Worm (Caenorhabditis elegans) whole organism, L2 larva: ENCODE data around the gene C49C8.5.

Source experiments
- C34F6.9 ChIP-seq: fragments of 150-350 bp; optimal IDR thresholded peaks from 2 replicates; lab custom pipeline; 2014; ENCODE audit warnings: missing biosample characterization, missing genetic modification characterization
- F13H6.1 ChIP-seq: sonication (generic microtip); optimal IDR thresholded peaks from 2 replicates; lab custom pipeline; 2016; ENCODE audit warnings: missing genetic modification characterization, missing compliant biosample characterization
- Y55F3AM.14 ChIP-seq: fragments of 200-800 bp; sonication (Bioruptor generic); optimal IDR thresholded peaks from 2 replicates; lab custom pipeline; 2018; ENCODE audit warnings: mild to moderate bottlenecking, missing genetic modification characterization, missing compliant biosample characterization
- alr-1 ChIP-seq: fragments of 150-350 bp; optimal IDR thresholded peaks from 2 replicates; lab custom pipeline; 2014; ENCODE audit warnings: missing biosample characterization, missing genetic modification characterization
- blmp-1 ChIP-seq: sonication (generic microtip); optimal IDR thresholded peaks from 2 replicates; lab custom pipeline; 2017; ENCODE audit warnings: missing genetic modification characterization, mild to moderate bottlenecking, missing compliant biosample characterization, antibody characterized with exemption, moderate library complexity; ENCODE audit not compliant: insufficient read depth
- crh-2 ChIP-seq: sonication (generic microtip); optimal IDR thresholded peaks from 2 replicates; lab custom pipeline; 2017; ENCODE audit warnings: missing biosample characterization, missing genetic modification characterization
- egl-27 ChIP-seq: sonication (generic microtip); optimal IDR thresholded peaks from 3 replicates; lab custom pipeline; 2017; ENCODE audit warnings: missing biosample characterization, missing genetic modification reagents, missing genetic modification characterization
- elt-1 ChIP-seq: fragments of 150-350 bp; optimal IDR thresholded peaks from 2 replicates; lab custom pipeline; 2014; ENCODE audit warnings: missing biosample characterization, missing genetic modification characterization
- lsy-2 ChIP-seq, 2 experiments: fragments of 150-350 bp in 1 of 2; sonication (generic microtip) in 1 of 2; optimal IDR thresholded peaks; 2 replicates each; lab custom pipeline; 2014 to 2017; ENCODE audit warnings: missing biosample characterization in 2 of 2, missing genetic modification characterization in 2 of 2
- mab-5 ChIP-seq: fragments of 150-350 bp; optimal IDR thresholded peaks from 2 replicates; lab custom pipeline; 2014; ENCODE audit warnings: missing biosample characterization, missing genetic modification characterization
- nhr-129 ChIP-seq: fragments of 150-350 bp; optimal IDR thresholded peaks from 2 replicates; lab custom pipeline; 2014; ENCODE audit warnings: missing biosample characterization, missing genetic modification characterization
- nhr-23 ChIP-seq: fragments of 150-350 bp; optimal IDR thresholded peaks from 2 replicates; lab custom pipeline; 2014; ENCODE audit warnings: missing biosample characterization, missing genetic modification reagents, missing genetic modification characterization
- nhr-6 ChIP-seq: fragments of 150-350 bp; optimal IDR thresholded peaks from 2 replicates; lab custom pipeline; 2014; ENCODE audit warnings: missing biosample characterization, missing genetic modification characterization
- skn-1 ChIP-seq: sonication (generic microtip); optimal IDR thresholded peaks from 2 replicates; lab custom pipeline; 2017; ENCODE audit warnings: missing biosample characterization, missing genetic modification characterization
- sma-3 ChIP-seq: sonication (generic microtip); optimal IDR thresholded peaks from 2 replicates; lab custom pipeline; 2016; ENCODE audit warnings: missing genetic modification reagents, missing genetic modification characterization, missing compliant biosample characterization
- sma-9 ChIP-seq, 2 experiments: fragments of 150-350 bp in 1 of 2; sonication (generic microtip) in 1 of 2; optimal IDR thresholded peaks; 2 replicates each; lab custom pipeline; 2014 to 2016; ENCODE audit warnings: missing genetic modification characterization in 2 of 2, mild to moderate bottlenecking in 1 of 2, missing biosample characterization in 1 of 2, missing compliant biosample characterization in 1 of 2, missing genetic modification reagents in 1 of 2, moderate library complexity in 1 of 2
- unc-55 ChIP-seq: fragments of 150-350 bp; sonication (generic microtip); optimal IDR thresholded peaks from 3 replicates; lab custom pipeline; 2014; ENCODE audit warnings: missing biosample characterization, missing genetic modification reagents, missing genetic modification characterization
- ztf-4 ChIP-seq: fragments of 150-350 bp; optimal IDR thresholded peaks from 2 replicates; lab custom pipeline; 2014; ENCODE audit warnings: missing biosample characterization, missing genetic modification characterization

C49C8.5 gene

ce11 chrIV:8608204-8608603 is 45.3 kb downstream of the C49C8.5 start:
- TF ChIP-seq mab-5 (tag; lab: Kevin White, UChicago) (peak; percentile 17), C34F6.9 (tag; lab: Kevin White, UChicago) (no peak), ztf-4 (tag; lab: Kevin White, UChicago) (no peak), unc-55 (GFP tag; lab: Kevin White, UChicago) (peak; percentile 68)

DNA sequence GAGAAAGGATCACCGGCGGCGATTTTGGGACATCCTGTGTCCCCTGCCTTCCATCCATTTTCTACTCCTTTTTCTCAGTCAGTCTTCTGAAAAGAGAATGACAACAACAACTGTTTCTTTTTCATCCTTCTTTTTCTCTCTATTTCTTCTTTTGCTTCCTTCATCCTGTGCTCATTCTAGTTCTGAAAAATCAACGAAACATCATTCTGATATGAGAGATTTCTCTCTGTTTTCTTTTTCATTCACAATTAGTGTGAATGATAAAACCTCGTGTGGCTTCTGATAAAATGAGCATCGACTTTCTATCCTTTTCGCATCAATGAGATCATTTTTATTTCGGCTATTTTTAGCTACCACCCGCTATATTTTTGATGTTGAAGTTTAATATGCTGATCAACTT is 48.2 kb downstream of the C49C8.5 start:
- TF ChIP-seq lsy-2 (tag; optimal IDR thresholded peaks at IDR 0.05; lab: Kevin White, UChicago), result peak in 1 of 2 experiments; percentile 49
- TF ChIP-seq sma-9 (GFP tag; optimal IDR thresholded peaks at IDR 0.05; lab: Kevin White, UChicago), result peak; percentile 67
- no peak for TF ChIP-seq sma-9 (tag; optimal IDR thresholded peaks at IDR 0.05; lab: Kevin White, UChicago)
- TF ChIP-seq nhr-129 (tag; lab: Kevin White, UChicago), result peak; percentile 48
- peak; percentile 66 for TF ChIP-seq C34F6.9 (tag; lab: Kevin White, UChicago)
- TF ChIP-seq elt-1 (tag; lab: Kevin White, UChicago), result no peak
- TF ChIP-seq F13H6.1 (tag; lab: Kevin White, UChicago), result peak; percentile 33
- TF ChIP-seq nhr-6 (tag; lab: Kevin White, UChicago), result peak; percentile 13
- TF ChIP-seq alr-1 (tag; lab: Kevin White, UChicago), result no peak
- no peak for TF ChIP-seq nhr-23 (tag; lab: Kevin White, UChicago)
- TF ChIP-seq, all 48 proteins: peak for 6

DNA sequence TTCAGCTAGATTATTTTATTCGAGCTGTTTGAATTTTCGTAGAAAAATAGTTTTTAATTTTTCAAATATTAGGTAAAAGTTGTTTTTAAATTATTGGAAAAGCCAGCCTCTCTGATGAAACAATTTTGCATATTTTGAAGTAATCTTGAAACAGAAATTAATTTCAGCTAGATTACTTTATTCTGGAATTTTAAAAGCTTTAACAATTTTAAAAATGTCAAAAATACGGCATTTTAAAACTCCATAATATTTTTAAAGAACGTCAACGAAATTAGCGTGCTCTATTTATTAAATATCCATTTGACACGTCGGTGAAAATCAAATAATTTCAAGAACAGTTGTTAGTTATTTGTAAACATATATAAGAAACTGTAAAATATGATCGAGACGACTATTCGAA is 50.6 kb downstream of the C49C8.5 start, which contains the start of gene Y59H11AR.10:
Y59H11AR.10 (plus strand) TSS at position 301 of the 400 bp plus-strand sequence.
- TF ChIP-seq crh-2 (tag; lab: Kevin White, UChicago), result no peak
- TF ChIP-seq alr-1 (tag; lab: Kevin White, UChicago), result no peak
- no peak for TF ChIP-seq sma-3 (GFP tag; lab: Kevin White, UChicago)
- TF ChIP-seq blmp-1 (tag; lab: Kevin White, UChicago), result no peak
- TF ChIP-seq mab-5 (tag; lab: Kevin White, UChicago), result no peak
- no peak for TF ChIP-seq skn-1 (tag; lab: Kevin White, UChicago)
- TF ChIP-seq ztf-4 (tag; lab: Kevin White, UChicago), result no peak

DNA sequence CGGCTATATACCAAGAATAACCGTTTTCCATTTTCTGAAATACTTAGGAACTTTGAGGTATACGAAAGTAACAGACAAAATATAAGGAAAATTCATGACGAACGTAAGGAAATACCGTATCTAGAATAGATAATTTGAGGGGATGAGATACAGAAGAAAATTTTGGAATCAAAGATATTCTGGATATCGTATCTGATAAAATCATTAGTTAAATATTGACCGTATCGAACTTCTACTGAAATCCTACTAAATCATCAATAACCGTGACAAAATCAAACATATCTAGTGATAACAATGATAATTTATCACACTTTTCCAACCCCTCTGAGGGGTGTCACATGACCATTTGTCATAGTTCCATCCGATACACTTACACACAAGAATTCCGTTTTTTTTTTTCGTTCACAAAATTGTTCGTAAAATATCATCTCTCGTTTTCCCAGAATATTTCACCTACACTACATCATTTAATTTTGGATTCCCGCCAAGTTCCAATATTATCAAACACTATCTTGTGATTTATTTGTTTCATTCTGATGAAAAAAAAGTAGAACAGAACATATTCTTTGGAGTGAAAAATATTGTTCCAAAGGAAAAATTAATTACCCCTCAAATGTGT is 52.6 kb downstream of the C49C8.5 start, which contains the start of gene Y59H11AR.4:
Y59H11AR.4 (minus strand) TSS at position 51 of the 619 bp plus-strand sequence.
- TF ChIP-seq Y55F3AM.14 (GFP tag; lab: Kevin White, UChicago) (no peak), sma-9 (GFP tag; optimal IDR thresholded peaks at IDR 0.05; lab: Kevin White, UChicago) (peak; percentile 6), sma-9 (tag; optimal IDR thresholded peaks at IDR 0.05; lab: Kevin White, UChicago) (no peak), egl-27 (tag; lab: Kevin White, UChicago) (no peak)
